Fruit fly (Drosophila melanogaster) S2 (cell line): ENCODE measurements around the gene CG8209.

Source experiments
- CG8478 ChIP-seq: fragments of >200 bp; optimal IDR thresholded peaks from 2 replicates; lab custom pipeline; 2018
- CTCF ChIP-seq, 2 experiments: fragments of >200 bp; optimal IDR thresholded peaks; 2 replicates each; lab custom pipeline; 2018

dm6 chr3L:7951841-7952240 is 24.4 kb upstream of the CG8209 start:
- no peak for TF ChIP-seq CG8478 (lab: Kevin White, UChicago)
- no peak for TF ChIP-seq CTCF (optimal IDR thresholded peaks at IDR 0.05; lab: Kevin White, UChicago)
